Fruit fly (Drosophila melanogaster): ENCODE measurements around the gene Ice2.

Gene Ice2

dm6 chr3R:21163318-21163828 is 33.4 kb downstream of the Ice2 start, which contains the start of gene CG5810:
TSS of gene CG5810 (plus strand) at chr3R:21163778.
- TF ChIP-seq CG14711 (tag; optimal IDR thresholded peaks at IDR 0.05), result no peak
- peak; percentile 31 for TF ChIP-seq cic (GFP tag; optimal IDR thresholded peaks at IDR 0.05)
- no peak for TF ChIP-seq CG5204 (GFP tag; optimal IDR thresholded peaks at IDR 0.05)
- no peak for TF ChIP-seq bab1 (GFP tag; optimal IDR thresholded peaks at IDR 0.05)
- TF ChIP-seq kay (GFP tag; ENCODE audit: borderline replicate concordance), result peak; percentile 69
- no peak for TF ChIP-seq Crg-1 (GFP tag; optimal IDR thresholded peaks at IDR 0.05)
- TF ChIP-seq Mnt (GFP tag; optimal IDR thresholded peaks at IDR 0.05), result no peak
- no peak for TF ChIP-seq CG7101 (tag; optimal IDR thresholded peaks at IDR 0.05)
- no peak for TF ChIP-seq Clk (GFP tag; optimal IDR thresholded peaks at IDR 0.05)

- TF ChIP-seq CG7101 (tag; optimal IDR thresholded peaks at IDR 0.05) (no peak), CG14711 (tag; optimal IDR thresholded peaks at IDR 0.05) (no peak), Crg-1 (GFP tag; optimal IDR thresholded peaks at IDR 0.05) (no peak), Clk (GFP tag; optimal IDR thresholded peaks at IDR 0.05) (no peak), pad (GFP tag; optimal IDR thresholded peaks at IDR 0.05) (no peak), cic (GFP tag; optimal IDR thresholded peaks at IDR 0.05) (no peak), CG33017 (tag; optimal IDR thresholded peaks at IDR 0.05) (no peak), cnc (optimal IDR thresholded peaks at IDR 0.05) (no peak), kay (GFP tag; ENCODE audit: borderline replicate concordance) (no peak), bab1 (GFP tag; optimal IDR thresholded peaks at IDR 0.05) (no peak), Mnt (GFP tag; optimal IDR thresholded peaks at IDR 0.05) (no peak)
Observed at dm6 chr3R:21168105-21168504, 38.1 kb downstream of the Ice2 start, which contains the start of gene Snmp1. TSS of gene Snmp1 (minus strand) at chr3R:21168205.

dm6 chr3R:21169525-21170149 is 39.6 kb downstream of the Ice2 start:
- TF ChIP-seq CG33017 (tag; optimal IDR thresholded peaks at IDR 0.05), result no peak
- peak; percentile 91 for TF ChIP-seq tj (GFP tag; optimal IDR thresholded peaks at IDR 0.05)
- TF ChIP-seq CG12768 (GFP tag; optimal IDR thresholded peaks at IDR 0.05), result no peak

dm6 chr3R:21176663-21177145 is 46.7 kb downstream of the Ice2 start:
- TF ChIP-seq CG1620 (GFP tag; optimal IDR thresholded peaks at IDR 0.05) (no peak), tj (GFP tag; optimal IDR thresholded peaks at IDR 0.05) (peak; percentile 19), Mnt (GFP tag; optimal IDR thresholded peaks at IDR 0.05) (peak; percentile 47), CG7101 (tag; optimal IDR thresholded peaks at IDR 0.05) (peak; percentile 77), CG7045 (GFP tag; optimal IDR thresholded peaks at IDR 0.05) (peak; percentile 70), CG33017 (tag; optimal IDR thresholded peaks at IDR 0.05) (peak; percentile 51), ovo (GFP tag; optimal IDR thresholded peaks at IDR 0.05) (peak; percentile 74), kay (GFP tag; ENCODE audit: borderline replicate concordance) (no peak), CG11617 (GFP tag; optimal IDR thresholded peaks at IDR 0.05) (peak; percentile 73), Hr96 (GFP tag; optimal IDR thresholded peaks at IDR 0.05) (no peak), Clk (GFP tag; optimal IDR thresholded peaks at IDR 0.05) (no peak), cnc (optimal IDR thresholded peaks at IDR 0.05) (no peak), CG12768 (GFP tag; optimal IDR thresholded peaks at IDR 0.05) (peak; percentile 72), pad (GFP tag; optimal IDR thresholded peaks at IDR 0.05) (peak; percentile 52), Crg-1 (GFP tag; optimal IDR thresholded peaks at IDR 0.05) (peak; percentile 24), CG5204 (GFP tag; optimal IDR thresholded peaks at IDR 0.05) (peak; percentile 10), toe (GFP tag; optimal IDR thresholded peaks at IDR 0.05) (no peak), cic (GFP tag; optimal IDR thresholded peaks at IDR 0.05) (peak; percentile 90), CG14711 (tag; optimal IDR thresholded peaks at IDR 0.05) (peak; percentile 46), bab1 (GFP tag; optimal IDR thresholded peaks at IDR 0.05) (no peak)

- TF ChIP-seq kay (GFP tag; ENCODE audit: borderline replicate concordance) (no peak), CG7045 (GFP tag; optimal IDR thresholded peaks at IDR 0.05) (no peak), CG33017 (tag; optimal IDR thresholded peaks at IDR 0.05) (no peak), toe (GFP tag; optimal IDR thresholded peaks at IDR 0.05) (peak; percentile 11)
Observed at dm6 chr3R:21179592-21180390, 49.8 kb downstream of the Ice2 start.

dm6 chr3R:21180391-21180796 is 50.4 kb downstream of the Ice2 start:
- TF ChIP-seq CG5204 (GFP tag; optimal IDR thresholded peaks at IDR 0.05), result no peak
- peak; percentile 44 for TF ChIP-seq CG7045 (GFP tag; optimal IDR thresholded peaks at IDR 0.05)
- TF ChIP-seq kay (GFP tag; ENCODE audit: borderline replicate concordance), result peak; percentile 84
- peak; percentile 38 for TF ChIP-seq Hr96 (GFP tag; optimal IDR thresholded peaks at IDR 0.05)
- peak; percentile 50 for TF ChIP-seq CG14711 (tag; optimal IDR thresholded peaks at IDR 0.05)
- TF ChIP-seq tj (GFP tag; optimal IDR thresholded peaks at IDR 0.05), result peak; percentile 5
- no peak for TF ChIP-seq ovo (GFP tag; optimal IDR thresholded peaks at IDR 0.05)
- peak; percentile 77 for TF ChIP-seq cic (GFP tag; optimal IDR thresholded peaks at IDR 0.05)
- peak; percentile 3 for TF ChIP-seq toe (GFP tag; optimal IDR thresholded peaks at IDR 0.05)
- TF ChIP-seq CG12768 (GFP tag; optimal IDR thresholded peaks at IDR 0.05), result peak; percentile 85
- peak; percentile 26 for TF ChIP-seq Clk (GFP tag; optimal IDR thresholded peaks at IDR 0.05)
- peak; percentile 48 for TF ChIP-seq CG33017 (tag; optimal IDR thresholded peaks at IDR 0.05)
- peak; percentile 4 for TF ChIP-seq Mnt (GFP tag; optimal IDR thresholded peaks at IDR 0.05)
- peak; percentile 56 for TF ChIP-seq CG7101 (tag; optimal IDR thresholded peaks at IDR 0.05)
- TF ChIP-seq cnc (optimal IDR thresholded peaks at IDR 0.05), result no peak
- TF ChIP-seq CG11617 (GFP tag; optimal IDR thresholded peaks at IDR 0.05), result peak; percentile 65

Measured in whole organism, adult.